Worm (Caenorhabditis elegans) whole organism, midembryonic: ENCODE results near the gene str-92.

Experiments
- T22C8.4 ChIP-seq: fragments of 200-800 bp; sonication (Bioruptor generic); IDR thresholded peaks from 2 replicates; pipeline ENCODE4 v1.3.6; 2022; ENCODE audit warnings: missing genetic modification characterization, missing compliant biosample characterization
- cog-1 ChIP-seq: sonication (generic microtip); optimal IDR thresholded peaks from 2 replicates; lab custom pipeline; 2016; ENCODE audit warnings: missing genetic modification characterization, missing compliant biosample characterization
- flt-1 ChIP-seq: fragments of 200-800 bp; sonication (Bioruptor generic); IDR thresholded peaks from 2 replicates; pipeline ENCODE4 v1.3.6; 2022; ENCODE audit warnings: missing genetic modification characterization, missing compliant biosample characterization
- klf-2 ChIP-seq: fragments of 200-800 bp; sonication (Bioruptor generic); conservative IDR thresholded peaks from 2 replicates; pipeline ENCODE4 v1.3.6; 2022; ENCODE audit warnings: missing genetic modification reagents, missing genetic modification characterization, missing compliant biosample characterization
- med-1 ChIP-seq: sonication (generic microtip); optimal IDR thresholded peaks from 2 replicates; lab custom pipeline; 2017; ENCODE audit warnings: missing genetic modification characterization, mild to moderate bottlenecking, missing compliant biosample characterization, antibody characterized with exemption, missing genetic modification reagents; ENCODE audit not compliant: insufficient read depth
- tab-1 ChIP-seq: fragments of 200-800 bp; sonication (Bioruptor generic); IDR thresholded peaks from 2 replicates; pipeline ENCODE4 v1.3.6; 2022; ENCODE audit warnings: missing genetic modification characterization, missing compliant biosample characterization
- ztf-23 ChIP-seq: fragments of 200-800 bp; sonication (Bioruptor generic); IDR thresholded peaks from 2 replicates; pipeline ENCODE4 v1.3.6; 2022; ENCODE audit warnings: missing genetic modification reagents, missing genetic modification characterization, missing compliant biosample characterization

ce11 chrV:17683290-17683689 is 6.8 kb upstream of the str-92 start:
- no peak for TF ChIP-seq flt-1 (GFP tag; lab: Robert Waterston, UW)
- no peak for TF ChIP-seq ztf-23
- TF ChIP-seq cog-1 (tag; lab: Kevin White, UChicago), result no peak
- no peak for TF ChIP-seq tab-1
- no peak for TF ChIP-seq med-1 (GFP tag; lab: Kevin White, UChicago)
- TF ChIP-seq klf-2 (GFP tag; lab: Robert Waterston, UW), result no peak
- no peak for TF ChIP-seq T22C8.4 (GFP tag; lab: Robert Waterston, UW)
